Worm (Caenorhabditis elegans): ENCODE data around the gene ttbk-4.

Gene ttbk-4

DNA sequence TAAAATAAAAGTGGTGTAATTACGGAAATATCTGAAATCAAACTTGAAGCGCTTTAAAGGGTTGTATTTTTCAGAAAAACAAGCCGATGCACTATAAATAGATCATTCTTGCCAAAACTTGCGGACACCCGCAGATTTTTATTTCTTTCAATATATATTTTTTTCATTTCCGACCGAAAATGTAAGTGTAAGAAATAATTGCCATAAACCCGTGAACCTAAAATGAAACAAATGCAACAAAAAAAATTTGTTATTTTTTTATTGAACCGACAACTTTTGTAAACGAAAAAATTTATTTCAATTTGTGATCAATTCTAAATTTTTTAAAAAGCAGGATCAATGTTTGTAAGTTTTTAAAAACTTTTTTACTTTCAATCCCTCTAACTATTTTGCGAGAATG is 5.9 kb upstream of the ttbk-4 start, which contains the start of gene W01B6.6:
Gene W01B6.6, plus strand, starts transcription at position 301 of the 400 bp plus-strand sequence.
- TF ChIP-seq B0310.2 (tag; optimal IDR thresholded peaks at IDR 0.05) (no peak), scrt-1 (GFP tag; IDR thresholded peaks at IDR 0.05) (no peak), flt-1 (GFP tag; IDR thresholded peaks at IDR 0.05) (no peak)

DNA sequence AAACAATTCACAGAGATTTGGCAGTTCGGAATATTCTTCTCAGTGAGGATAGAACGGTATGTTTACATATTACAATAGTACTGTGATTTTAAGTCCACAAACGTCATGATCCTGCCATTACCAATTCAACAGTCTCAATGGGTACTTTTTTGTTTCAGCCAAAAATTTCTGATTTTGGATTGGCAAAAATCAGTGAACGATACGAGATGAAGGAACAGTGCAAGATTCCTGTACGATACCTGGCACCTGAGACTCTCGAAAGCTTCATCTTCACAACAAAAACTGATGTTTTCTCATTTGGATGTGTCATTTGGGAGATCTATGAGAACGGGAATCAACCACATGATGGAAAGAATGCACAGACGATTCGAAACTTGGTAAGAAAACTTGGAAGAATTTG is 3.1 kb upstream of the ttbk-4 start:
- TF ChIP-seq aly-1 (tag; optimal IDR thresholded peaks at IDR 0.05) = no peak
- TF ChIP-seq ceh-13 (GFP tag; optimal IDR thresholded peaks at IDR 0.05) = no peak
- no peak for TF ChIP-seq sea-1 (GFP tag; conservative IDR thresholded peaks at IDR 0.05)

DNA sequence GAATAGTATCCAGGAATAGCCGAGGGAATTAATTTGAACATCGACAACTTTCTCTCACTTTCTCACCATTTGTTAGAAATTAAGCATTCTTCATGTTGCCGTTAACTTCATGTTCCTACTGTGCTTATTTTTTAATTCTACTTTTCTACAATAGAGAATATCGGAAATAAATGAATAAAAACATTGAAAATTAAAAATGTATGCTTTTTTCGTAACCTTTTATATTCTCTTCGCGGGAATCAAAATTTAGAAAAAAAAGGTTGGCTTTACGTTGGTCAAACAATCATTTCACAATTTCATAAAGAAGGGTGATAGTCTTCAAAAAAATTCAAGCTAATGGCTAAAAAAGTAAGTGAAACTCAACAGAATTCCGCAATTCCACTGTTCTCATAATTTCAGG is 965 bp upstream of the ttbk-4 start, which contains the start of gene W01B6.5:
Gene W01B6.5, plus strand, starts transcription at position 301 of the 400 bp plus-strand sequence.
- no peak for TF ChIP-seq hmg-4 (GFP tag; optimal IDR thresholded peaks at IDR 0.05)
- no peak for TF ChIP-seq ceh-13 (GFP tag; optimal IDR thresholded peaks at IDR 0.05)
- no peak for TF ChIP-seq pes-1 (GFP tag; IDR thresholded peaks at IDR 0.05)
- TF ChIP-seq F13C5.2 (tag; optimal IDR thresholded peaks at IDR 0.05) = no peak
- TF ChIP-seq ceh-36 (tag; optimal IDR thresholded peaks at IDR 0.05) = no peak
- no peak for TF ChIP-seq tbx-11 (GFP tag; IDR thresholded peaks at IDR 0.05)
- TF ChIP-seq hnd-1 (tag; optimal IDR thresholded peaks at IDR 0.05) = no peak
- TF ChIP-seq tbx-37 (GFP tag; conservative IDR thresholded peaks at IDR 0.05) = no peak
- TF ChIP-seq ets-7 (tag; optimal IDR thresholded peaks at IDR 0.05) = no peak
- TF ChIP-seq B0310.2 (tag; optimal IDR thresholded peaks at IDR 0.05) = no peak
- TF ChIP-seq ama-1 (optimal IDR thresholded peaks at IDR 0.05) = no peak
- TF ChIP-seq aly-1 (tag; optimal IDR thresholded peaks at IDR 0.05) = no peak
- TF ChIP-seq hmbx-1 (tag; optimal IDR thresholded peaks at IDR 0.05) = no peak
- no peak for TF ChIP-seq scrt-1 (GFP tag; IDR thresholded peaks at IDR 0.05)

DNA sequence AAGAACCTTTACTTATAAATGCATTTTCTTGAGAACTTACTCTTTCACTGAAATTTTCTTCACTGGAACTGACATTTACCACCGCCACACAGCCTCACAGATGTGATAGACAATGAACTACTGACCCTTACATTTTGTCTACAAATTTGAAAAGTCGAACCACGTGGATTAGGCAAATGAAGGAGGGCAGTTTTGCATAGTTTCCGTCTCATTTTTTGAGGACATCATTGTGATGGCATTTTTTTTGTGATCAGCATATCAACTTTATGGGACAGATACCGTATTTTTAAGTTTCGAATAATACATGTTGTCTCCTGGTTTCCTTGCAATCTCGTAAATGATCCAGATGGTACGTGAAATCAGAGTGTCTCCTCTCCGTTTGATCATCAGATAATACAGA is 2.4 kb downstream of the ttbk-4 start, which contains the start of gene W01B6.3:
Gene W01B6.3, minus strand, starts transcription at position 101 of the 400 bp plus-strand sequence.
- TF ChIP-seq tbx-37 (GFP tag; conservative IDR thresholded peaks at IDR 0.05) (no peak), aly-1 (tag; optimal IDR thresholded peaks at IDR 0.05) (no peak), F13C5.2 (tag; optimal IDR thresholded peaks at IDR 0.05) (no peak), hmg-4 (GFP tag; optimal IDR thresholded peaks at IDR 0.05) (no peak), scrt-1 (GFP tag; IDR thresholded peaks at IDR 0.05) (no peak), ama-1 (optimal IDR thresholded peaks at IDR 0.05) (no peak), sea-1 (GFP tag; conservative IDR thresholded peaks at IDR 0.05) (no peak), ceh-13 (GFP tag; optimal IDR thresholded peaks at IDR 0.05) (no peak)

DNA sequence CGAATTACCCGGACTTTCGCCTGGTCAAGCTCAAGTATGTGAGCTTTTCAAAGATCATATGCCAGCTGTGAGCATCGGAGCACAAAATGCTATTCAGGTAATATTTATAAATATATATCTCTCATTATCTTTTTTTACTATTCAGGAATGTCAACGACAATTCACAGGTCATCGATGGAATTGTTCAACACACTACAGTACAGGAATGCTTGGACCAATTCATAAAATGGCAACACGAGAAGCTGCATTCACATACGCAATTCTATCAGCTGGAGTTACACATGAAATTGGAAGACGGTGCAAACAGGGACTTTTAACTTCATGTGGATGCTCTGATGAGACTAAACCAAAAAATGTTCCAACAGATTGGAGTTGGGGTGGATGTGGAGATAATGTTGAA is 6.7 kb downstream of the ttbk-4 start:
- TF ChIP-seq tra-4 (tag; optimal IDR thresholded peaks at IDR 0.05) (no peak), hmg-4 (GFP tag; optimal IDR thresholded peaks at IDR 0.05) (no peak), hmbx-1 (tag; optimal IDR thresholded peaks at IDR 0.05) (no peak), ama-1 (optimal IDR thresholded peaks at IDR 0.05) (no peak), hnd-1 (tag; optimal IDR thresholded peaks at IDR 0.05) (no peak), scrt-1 (GFP tag; IDR thresholded peaks at IDR 0.05) (no peak), tbx-37 (GFP tag; conservative IDR thresholded peaks at IDR 0.05) (no peak), ceh-36 (tag; optimal IDR thresholded peaks at IDR 0.05) (no peak), tbx-11 (GFP tag; IDR thresholded peaks at IDR 0.05) (no peak), aly-1 (tag; optimal IDR thresholded peaks at IDR 0.05) (no peak), F13C5.2 (tag; optimal IDR thresholded peaks at IDR 0.05) (no peak), ets-7 (tag; optimal IDR thresholded peaks at IDR 0.05) (no peak), pes-1 (GFP tag; IDR thresholded peaks at IDR 0.05) (no peak), flt-1 (GFP tag; IDR thresholded peaks at IDR 0.05) (no peak)

ce11 chrIV:10067541-10067940 is 7.4 kb downstream of the ttbk-4 start, which contains the start of gene cwn-2:
TSS of gene cwn-2 (plus strand) at chrIV:10067816.
- TF ChIP-seq tra-4 (tag; optimal IDR thresholded peaks at IDR 0.05) (no peak), ceh-36 (tag; optimal IDR thresholded peaks at IDR 0.05) (no peak), flt-1 (GFP tag; IDR thresholded peaks at IDR 0.05) (no peak), sea-1 (GFP tag; conservative IDR thresholded peaks at IDR 0.05) (no peak), aly-1 (tag; optimal IDR thresholded peaks at IDR 0.05) (no peak), scrt-1 (GFP tag; IDR thresholded peaks at IDR 0.05) (no peak), pes-1 (GFP tag; IDR thresholded peaks at IDR 0.05) (no peak), ceh-13 (GFP tag; optimal IDR thresholded peaks at IDR 0.05) (no peak), ets-7 (tag; optimal IDR thresholded peaks at IDR 0.05) (no peak), hnd-1 (tag; optimal IDR thresholded peaks at IDR 0.05) (no peak), ama-1 (optimal IDR thresholded peaks at IDR 0.05) (no peak), tbx-37 (GFP tag; conservative IDR thresholded peaks at IDR 0.05) (no peak), tbx-11 (GFP tag; IDR thresholded peaks at IDR 0.05) (no peak), hmbx-1 (tag; optimal IDR thresholded peaks at IDR 0.05) (no peak), F13C5.2 (tag; optimal IDR thresholded peaks at IDR 0.05) (no peak), hmg-4 (GFP tag; optimal IDR thresholded peaks at IDR 0.05) (no peak), B0310.2 (tag; optimal IDR thresholded peaks at IDR 0.05) (no peak)

ce11 chrIV:10066456-10066855 is 8.5 kb downstream of the ttbk-4 start:
- no peak for TF ChIP-seq hnd-1 (tag; optimal IDR thresholded peaks at IDR 0.05)
- no peak for TF ChIP-seq ceh-36 (tag; optimal IDR thresholded peaks at IDR 0.05)
- TF ChIP-seq tbx-11 (GFP tag; IDR thresholded peaks at IDR 0.05) = no peak
- TF ChIP-seq sea-1 (GFP tag; conservative IDR thresholded peaks at IDR 0.05) = no peak
- no peak for TF ChIP-seq F13C5.2 (tag; optimal IDR thresholded peaks at IDR 0.05)
- no peak for TF ChIP-seq aly-1 (tag; optimal IDR thresholded peaks at IDR 0.05)
- TF ChIP-seq ama-1 (optimal IDR thresholded peaks at IDR 0.05) = no peak
- TF ChIP-seq hmg-4 (GFP tag; optimal IDR thresholded peaks at IDR 0.05) = no peak
- TF ChIP-seq hmbx-1 (tag; optimal IDR thresholded peaks at IDR 0.05) = no peak
- TF ChIP-seq ceh-13 (GFP tag; optimal IDR thresholded peaks at IDR 0.05) = no peak
- TF ChIP-seq pes-1 (GFP tag; IDR thresholded peaks at IDR 0.05) = no peak
- no peak for TF ChIP-seq ets-7 (tag; optimal IDR thresholded peaks at IDR 0.05)
- TF ChIP-seq tbx-37 (GFP tag; conservative IDR thresholded peaks at IDR 0.05) = no peak
- TF ChIP-seq tra-4 (tag; optimal IDR thresholded peaks at IDR 0.05) = no peak
- TF ChIP-seq scrt-1 (GFP tag; IDR thresholded peaks at IDR 0.05) = no peak

- no peak for TF ChIP-seq ama-1 (optimal IDR thresholded peaks at IDR 0.05)
- TF ChIP-seq sea-1 (GFP tag; conservative IDR thresholded peaks at IDR 0.05) = no peak
- no peak for TF ChIP-seq hmbx-1 (tag; optimal IDR thresholded peaks at IDR 0.05)
- no peak for TF ChIP-seq ceh-13 (GFP tag; optimal IDR thresholded peaks at IDR 0.05)
- TF ChIP-seq B0310.2 (tag; optimal IDR thresholded peaks at IDR 0.05) = no peak
- no peak for TF ChIP-seq tbx-11 (GFP tag; IDR thresholded peaks at IDR 0.05)
- no peak for TF ChIP-seq tbx-37 (GFP tag; conservative IDR thresholded peaks at IDR 0.05)
- TF ChIP-seq flt-1 (GFP tag; IDR thresholded peaks at IDR 0.05) = no peak
- no peak for TF ChIP-seq pes-1 (GFP tag; IDR thresholded peaks at IDR 0.05)
- TF ChIP-seq tra-4 (tag; optimal IDR thresholded peaks at IDR 0.05) = no peak
- TF ChIP-seq aly-1 (tag; optimal IDR thresholded peaks at IDR 0.05) = no peak
- TF ChIP-seq scrt-1 (GFP tag; IDR thresholded peaks at IDR 0.05) = no peak
- no peak for TF ChIP-seq hnd-1 (tag; optimal IDR thresholded peaks at IDR 0.05)
- TF ChIP-seq F13C5.2 (tag; optimal IDR thresholded peaks at IDR 0.05) = no peak
- no peak for TF ChIP-seq hmg-4 (GFP tag; optimal IDR thresholded peaks at IDR 0.05)
- no peak for TF ChIP-seq ets-7 (tag; optimal IDR thresholded peaks at IDR 0.05)
- no peak for TF ChIP-seq ceh-36 (tag; optimal IDR thresholded peaks at IDR 0.05)
Measured at ce11 chrIV:10065159-10065558, 9.8 kb downstream of the ttbk-4 start.
